Worm (Caenorhabditis elegans): ENCODE data around the gene mrps-21.

DNA sequence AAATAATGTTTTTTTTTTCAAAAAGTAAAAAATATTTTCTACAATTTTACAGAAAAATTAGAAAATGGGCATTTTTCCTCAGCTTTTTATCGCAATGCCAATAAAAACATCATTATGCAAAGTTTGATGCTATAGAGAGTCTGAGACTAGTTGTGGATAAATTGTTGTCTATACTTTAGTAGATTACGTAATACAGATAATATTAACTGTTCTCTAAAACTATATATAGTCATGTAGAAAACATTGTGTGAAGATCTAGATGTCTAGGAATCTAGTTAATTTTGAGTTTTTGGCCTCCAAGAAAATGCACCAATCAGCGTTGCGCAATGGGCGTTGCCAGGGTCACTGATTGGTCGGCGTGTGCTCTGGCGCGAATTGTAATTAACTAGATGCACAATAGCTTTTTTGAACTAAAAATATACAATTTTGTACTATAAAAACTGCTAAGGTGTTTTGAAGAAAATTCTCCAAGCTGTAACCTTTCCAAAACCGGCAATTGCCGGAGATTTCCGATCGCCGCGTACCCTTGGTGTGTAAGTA is 27.0 kb upstream of the mrps-21 start:
- TF ChIP-seq nhr-6 (tag; optimal IDR thresholded peaks at IDR 0.05) (no peak), nhr-23 (tag; optimal IDR thresholded peaks at IDR 0.05) (no peak), ceh-82 (tag; optimal IDR thresholded peaks at IDR 0.05) (no peak), ama-1 (optimal IDR thresholded peaks at IDR 0.05) (no peak), lsy-2 (tag; optimal IDR thresholded peaks at IDR 0.05) (no peak)

All from whole organism, L2 larva.